Fruit fly (Drosophila melanogaster) whole organism, embryonic: ENCODE data around the gene fw.

Source experiments
- Ravus ChIP-seq: fragments of 200-800 bp; sonication (Bioruptor generic); IDR thresholded peaks from 2 replicates; pipeline ENCODE4 v1.3.6; 2022; ENCODE audit warnings: missing biosample characterization, missing genetic modification characterization
- emc ChIP-seq: fragments of 200-800 bp; sonication (Bioruptor generic); optimal IDR thresholded peaks from 2 replicates; lab custom pipeline; 2016; ENCODE audit warnings: missing biosample characterization, missing genetic modification characterization
- mam ChIP-seq: fragments of 200-800 bp; sonication (Bioruptor generic); optimal IDR thresholded peaks from 3 replicates; lab custom pipeline; 2016; ENCODE audit warnings: missing biosample characterization, missing genetic modification characterization
- vfl ChIP-seq: fragments of 200-800 bp; sonication (Bioruptor generic); optimal IDR thresholded peaks from 2 replicates; lab custom pipeline; 2016; ENCODE audit warnings: missing biosample characterization, missing genetic modification characterization

- TF ChIP-seq Ravus (GFP tag; lab: Robert Waterston, UW) = no peak
- no peak for TF ChIP-seq emc (GFP tag; lab: Kevin White, UChicago)
- TF ChIP-seq vfl (GFP tag; lab: Kevin White, UChicago) = no peak
- TF ChIP-seq mam (GFP tag; lab: Kevin White, UChicago) = no peak
These were observed 3.6 kb downstream of the fw start for dm6 chrX:11999974-12000618.
